In the genomic region with DNA sequence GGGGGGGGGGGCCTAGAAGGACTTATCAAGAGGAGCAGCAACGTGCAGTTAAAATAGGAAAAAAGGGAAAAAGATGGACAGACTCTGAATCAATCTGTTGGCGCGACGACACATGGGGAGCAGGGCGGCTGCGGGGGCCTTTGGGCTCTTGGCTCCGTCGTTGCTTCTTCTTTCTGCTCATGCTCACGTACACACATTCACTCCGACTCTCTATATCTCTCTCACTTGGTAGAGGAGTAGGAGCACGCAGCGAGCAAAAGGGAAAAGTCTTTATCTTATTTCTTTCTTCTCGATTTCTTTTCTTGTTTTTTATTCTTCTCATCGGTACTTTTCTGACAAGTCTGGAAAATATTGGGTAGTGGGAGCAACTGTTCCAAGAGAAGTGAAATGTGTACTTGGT, we compare ENCODE assay signal across 1 worm cellular context.
A peak's percentile ranks its signal among the peaks of the same experiment; 100 is the strongest.
TF ChIP-seq lines count a peak whose summit lies in the region.

No protein-coding gene starts in this region.

TF ChIP-seq in whole organism, L4 larva, 104 proteins besides CTCF, POLR2A, EP300 and RAD21 (continued from another document):
- TF ChIP-seq nhr-25 (tag; optimal IDR thresholded peaks at IDR 0.05; lab: Kevin White, UChicago; ENCODE audit: borderline replicate concordance, insufficient read depth) (no peak), aha-1 (tag; lab: Kevin White, UChicago) (peak; percentile 100), lin-1 (GFP tag; IDR thresholded peaks at IDR 0.05; lab: Robert Waterston, UW) (no peak), spr-1 (tag; optimal IDR thresholded peaks at IDR 0.05; lab: Kevin White, UChicago) (no peak), php-3 (GFP tag; IDR thresholded peaks at IDR 0.05; lab: Robert Waterston, UW) (no peak)
